Fruit fly (Drosophila melanogaster): ENCODE data around the gene tal-3A.
A peak's percentile ranks its signal among the peaks of the same experiment; 100 is the strongest.

tal-3A gene

DNA sequence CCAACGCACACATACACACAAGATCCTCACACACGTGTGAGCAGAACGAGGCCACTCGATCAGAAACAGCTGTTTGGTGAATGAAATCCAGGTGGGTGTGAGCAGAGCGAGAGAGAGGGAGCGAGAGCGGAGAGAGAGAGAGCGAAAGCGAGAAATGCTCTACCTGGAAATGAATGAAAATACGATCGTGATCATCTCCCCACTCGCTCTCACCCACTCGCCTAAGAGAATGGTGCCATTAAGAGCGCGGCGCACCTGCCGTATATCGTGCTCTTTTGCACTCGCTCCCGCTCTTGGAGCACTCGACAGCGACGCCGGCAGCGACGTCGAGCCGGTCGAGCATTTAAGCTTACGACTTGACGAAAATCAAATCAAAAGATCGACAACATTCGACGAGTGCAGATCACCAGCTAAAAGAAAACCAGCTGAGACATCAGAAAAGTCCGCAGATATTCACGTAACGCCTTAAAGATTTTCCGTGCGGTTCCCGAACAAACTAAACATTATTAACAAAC lies at the start of gene tal-3A, which contains the start of the genes tal-1A, tal-2A and tal-AA:
tal-3A (plus strand) TSS at position 374 of the 515 bp plus-strand sequence.
tal-1A (plus strand) TSS at position 374 of the 515 bp plus-strand sequence.
tal-2A (plus strand) TSS at position 374 of the 515 bp plus-strand sequence.
tal-AA (plus strand) TSS at position 374 of the 515 bp plus-strand sequence.
- no peak for TF ChIP-seq NK7.1 (GFP tag; optimal IDR thresholded peaks at IDR 0.05)
- TF ChIP-seq D19B (GFP tag; optimal IDR thresholded peaks at IDR 0.05) = no peak
- 0 out of 2 replicates have a peak, but pooled peaks have one; percentile 47 for TF ChIP-seq ara (GFP tag; IDR thresholded peaks at IDR 0.05)
- peak; percentile 47 for TF ChIP-seq mirr (GFP tag; optimal IDR thresholded peaks at IDR 0.05)
- TF ChIP-seq Opbp (GFP tag; IDR thresholded peaks at IDR 0.05; ENCODE audit: partially characterized antibody) = 0 out of 3 replicates have a peak, but pooled peaks have one; percentile 47
- TF ChIP-seq Fer3 (tag; optimal IDR thresholded peaks at IDR 0.05) = no peak
- no peak for TF ChIP-seq CG7963 (GFP tag; IDR thresholded peaks at IDR 0.05; ENCODE audit: partially characterized antibody)
- TF ChIP-seq CG14860 (GFP tag; IDR thresholded peaks at IDR 0.05; ENCODE audit: partially characterized antibody) = no peak
- TF ChIP-seq org-1 (GFP tag; optimal IDR thresholded peaks at IDR 0.05) = no peak
- no peak for TF ChIP-seq CG8290 (GFP tag; optimal IDR thresholded peaks at IDR 0.05)
- no peak for TF ChIP-seq CG8290 (tag; optimal IDR thresholded peaks at IDR 0.05)
- peak; percentile 75; the same call in 2 of the 3 replicates for TF ChIP-seq sr (GFP tag; IDR thresholded peaks at IDR 0.05)
- TF ChIP-seq Nf-YB (GFP tag; optimal IDR thresholded peaks at IDR 0.05) = peak; percentile 90
- TF ChIP-seq CG14050 (GFP tag; IDR thresholded peaks at IDR 0.05) = no peak
- peak; percentile 3 for TF ChIP-seq gro (GFP tag; optimal IDR thresholded peaks at IDR 0.05)
- no peak for TF ChIP-seq CG4707 (GFP tag; optimal IDR thresholded peaks at IDR 0.05)
- TF ChIP-seq h (optimal IDR thresholded peaks at IDR 0.05) = no peak
- no peak for TF ChIP-seq CG17568 (GFP tag; optimal IDR thresholded peaks at IDR 0.05)
- TF ChIP-seq sens-2 (GFP tag; IDR thresholded peaks at IDR 0.05) = 0 out of 2 replicates have a peak, but pooled peaks have one; percentile 32
- no peak for TF ChIP-seq Mrtf (GFP tag; IDR thresholded peaks at IDR 0.05)
- TF ChIP-seq pb (GFP tag; optimal IDR thresholded peaks at IDR 0.05) = no peak
- TF ChIP-seq CG3065 (GFP tag; optimal IDR thresholded peaks at IDR 0.05) = no peak
- no peak for TF ChIP-seq CG16815 (GFP tag; optimal IDR thresholded peaks at IDR 0.05)
- TF ChIP-seq p53 (GFP tag; optimal IDR thresholded peaks at IDR 0.05) = no peak
- no peak for TF ChIP-seq MESR4 (GFP tag; optimal IDR thresholded peaks at IDR 0.05)
- TF ChIP-seq Vsx1 (GFP tag; optimal IDR thresholded peaks at IDR 0.05) = peak; percentile 30
- TF ChIP-seq CG17328 (GFP tag; IDR thresholded peaks at IDR 0.05) = 0 out of 2 replicates have a peak, but pooled peaks have one; percentile 10
- TF ChIP-seq CG10147 (GFP tag; optimal IDR thresholded peaks at IDR 0.05) = no peak
- TF ChIP-seq dmrt99B (tag; optimal IDR thresholded peaks at IDR 0.05) = no peak
- no peak; the same call in 1 of the 2 replicates for TF ChIP-seq Awh (GFP tag; IDR thresholded peaks at IDR 0.05)
- no peak for TF ChIP-seq CoRest (tag; optimal IDR thresholded peaks at IDR 0.05)
- TF ChIP-seq ERR (GFP tag; optimal IDR thresholded peaks at IDR 0.05) = no peak
- no peak for TF ChIP-seq mam (GFP tag; optimal IDR thresholded peaks at IDR 0.05)
- TF ChIP-seq CG6175 (GFP tag; IDR thresholded peaks at IDR 0.05) = no peak
- no peak for TF ChIP-seq CG15601 (tag; optimal IDR thresholded peaks at IDR 0.05)
- peak; percentile 1 for TF ChIP-seq Fer1 (GFP tag; optimal IDR thresholded peaks at IDR 0.05)
- peak; percentile 65 for TF ChIP-seq CG17385 (GFP tag; optimal IDR thresholded peaks at IDR 0.05)
- TF ChIP-seq CTCF (GFP tag; optimal IDR thresholded peaks at IDR 0.05) = no peak
- no peak for TF ChIP-seq Sry-δ (GFP tag; optimal IDR thresholded peaks at IDR 0.05)
- no peak for TF ChIP-seq esg (GFP tag; conservative IDR thresholded peaks at IDR 0.05)
- TF ChIP-seq Dll (GFP tag; IDR thresholded peaks at IDR 0.05; ENCODE audit: partially characterized antibody) = peak; percentile 74
- TF ChIP-seq CG11456 (GFP tag; IDR thresholded peaks at IDR 0.05) = no peak
- no peak for TF ChIP-seq lola (GFP tag; optimal IDR thresholded peaks at IDR 0.05)
- no peak for TF ChIP-seq CG10462 (GFP tag; optimal IDR thresholded peaks at IDR 0.05)
- TF ChIP-seq cas (GFP tag; IDR thresholded peaks at IDR 0.05) = no peak
- TF ChIP-seq CG8281 (tag; optimal IDR thresholded peaks at IDR 0.05) = no peak
- peak; percentile 88 for TF ChIP-seq zen2 (GFP tag; IDR thresholded peaks at IDR 0.05; ENCODE audit: partially characterized antibody)
- no peak for TF ChIP-seq Bgb (GFP tag; IDR thresholded peaks at IDR 0.05; ENCODE audit: partially characterized antibody)
- TF ChIP-seq CG10209 (GFP tag; optimal IDR thresholded peaks at IDR 0.05) = no peak
- no peak for TF ChIP-seq TFAM (GFP tag; optimal IDR thresholded peaks at IDR 0.05)
- TF ChIP-seq CG11398 (GFP tag; optimal IDR thresholded peaks at IDR 0.05) = no peak

Measured in whole organism, embryonic.